Worm (Caenorhabditis elegans) whole organism, young adult: ENCODE measurements around the gene exc-14.

ENCODE experiments used
- B0336.3 ChIP-seq: fragments of 200-800 bp; sonication (Bioruptor generic); IDR thresholded peaks from 2 replicates; pipeline ENCODE4 v1.3.6; 2022; ENCODE audit warnings: missing genetic modification characterization, missing compliant biosample characterization
- D2030.7 ChIP-seq: fragments of 200-800 bp; sonication (Bioruptor generic); IDR thresholded peaks from 2 replicates; pipeline ENCODE4 v1.3.6; 2022; ENCODE audit warnings: missing genetic modification reagents, missing genetic modification characterization, missing compliant biosample characterization
- F10E7.11 ChIP-seq: sonication (generic microtip); optimal IDR thresholded peaks from 2 replicates; lab custom pipeline; 2017; ENCODE audit warnings: mild to moderate bottlenecking, missing genetic modification characterization, moderate library complexity, missing compliant biosample characterization
- F33H1.4 ChIP-seq: fragments of 200-800 bp; sonication (Bioruptor generic); IDR thresholded peaks from 2 replicates; pipeline ENCODE4 v1.3.6; 2022; ENCODE audit warnings: missing genetic modification reagents, missing genetic modification characterization, missing compliant biosample characterization
- F49E8.2 ChIP-seq: sonication (generic microtip); optimal IDR thresholded peaks from 3 replicates; lab custom pipeline; 2017; ENCODE audit warnings: missing genetic modification characterization, mild to moderate bottlenecking, missing compliant biosample characterization, antibody characterized with exemption, moderate library complexity; ENCODE audit not compliant: insufficient read depth
- F57A8.1 ChIP-seq: fragments of 200-800 bp; sonication (Bioruptor generic); optimal IDR thresholded peaks from 2 replicates; lab custom pipeline; 2018; ENCODE audit warnings: mild to moderate bottlenecking, missing genetic modification characterization, moderate library complexity, missing compliant biosample characterization
- K12H6.12 ChIP-seq: fragments of 200-800 bp; sonication (Bioruptor generic); optimal IDR thresholded peaks from 2 replicates; lab custom pipeline; 2018; ENCODE audit warnings: mild to moderate bottlenecking, missing genetic modification characterization, missing compliant biosample characterization
- Y53F4B.3 ChIP-seq: fragments of 200-800 bp; sonication (Bioruptor generic); IDR thresholded peaks from 2 replicates; pipeline ENCODE4 v1.3.6; 2022; ENCODE audit warnings: missing genetic modification reagents, missing genetic modification characterization, missing compliant biosample characterization
- ama-1 ChIP-seq, 3 experiments: fragments of 150-350 bp in 1 of 3; sonication (generic microtip) in 2 of 3; optimal IDR thresholded peaks; 2 replicates each; lab custom pipeline; 2014 to 2018; ENCODE audit warnings: missing biosample characterization in 2 of 3, missing genetic modification characterization in 2 of 3, missing genetic modification reagents in 2 of 3
- athp-1 ChIP-seq: sonication (generic microtip); optimal IDR thresholded peaks from 2 replicates; lab custom pipeline; 2017; ENCODE audit warnings: mild to moderate bottlenecking, missing genetic modification characterization, missing compliant biosample characterization
- ceh-100 ChIP-seq: fragments of 200-800 bp; sonication (Bioruptor generic); IDR thresholded peaks from 2 replicates; pipeline ENCODE4 v1.3.6; 2022; ENCODE audit warnings: missing genetic modification reagents, missing genetic modification characterization, missing compliant biosample characterization
- ceh-91 ChIP-seq: fragments of 200-800 bp; sonication (Bioruptor generic); IDR thresholded peaks from 2 replicates; pipeline ENCODE4 v1.3.6; 2022; ENCODE audit warnings: missing genetic modification reagents, missing genetic modification characterization, missing compliant biosample characterization
- die-1 ChIP-seq: sonication (generic microtip); optimal IDR thresholded peaks from 2 replicates; lab custom pipeline; 2016; ENCODE audit warnings: missing genotype, mild to moderate bottlenecking, missing genetic modification characterization, missing compliant biosample characterization
- egl-18 ChIP-seq: fragments of 200-800 bp; sonication (Bioruptor generic); IDR thresholded peaks from 2 replicates; pipeline ENCODE4 v1.3.6; 2022; ENCODE audit warnings: missing genetic modification reagents, missing genetic modification characterization, missing compliant biosample characterization
- hmg-20 ChIP-seq: fragments of 200-800 bp; sonication (Bioruptor generic); IDR thresholded peaks from 2 replicates; pipeline ENCODE4 v1.3.6; 2022; ENCODE audit warnings: missing genetic modification reagents, missing genetic modification characterization, missing compliant biosample characterization
- lin-35 ChIP-seq, 3 experiments: fragments of 150-350 bp in 2 of 3; sonication (generic microtip) in 1 of 3; optimal IDR thresholded peaks; 2 replicates each; lab custom pipeline; 2014 to 2018; ENCODE audit warnings: missing biosample characterization in 3 of 3, missing genetic modification characterization in 3 of 3, missing genetic modification reagents in 3 of 3
- lir-1 ChIP-seq: fragments of 200-800 bp; sonication (Bioruptor generic); conservative IDR thresholded peaks from 2 replicates; pipeline ENCODE4 v1.3.6; 2022; ENCODE audit warnings: missing genetic modification reagents, missing genetic modification characterization, missing compliant biosample characterization
- madf-3 ChIP-seq: fragments of 200-800 bp; sonication (Bioruptor generic); IDR thresholded peaks from 2 replicates; pipeline ENCODE4 v1.3.6; 2022; ENCODE audit warnings: missing genetic modification reagents, missing genetic modification characterization, missing compliant biosample characterization
- mcd-1 ChIP-seq: fragments of 200-800 bp; sonication (Bioruptor generic); IDR thresholded peaks from 2 replicates; pipeline ENCODE4 v1.3.6; 2022; ENCODE audit warnings: missing genetic modification reagents, missing genetic modification characterization, missing compliant biosample characterization
- mxl-1 ChIP-seq: sonication (generic microtip); optimal IDR thresholded peaks from 2 replicates; lab custom pipeline; 2016; ENCODE audit warnings: missing genetic modification characterization, missing compliant biosample characterization
- nhr-80 ChIP-seq: sonication (generic microtip); optimal IDR thresholded peaks from 2 replicates; lab custom pipeline; 2016; ENCODE audit warnings: missing genetic modification characterization, missing compliant biosample characterization
- rcor-1 ChIP-seq: fragments of 200-800 bp; sonication (Bioruptor generic); IDR thresholded peaks from 2 replicates; pipeline ENCODE4 v1.3.6; 2022; ENCODE audit warnings: missing genetic modification reagents, missing genetic modification characterization, missing compliant biosample characterization
- sdz-38 ChIP-seq: sonication (generic microtip); optimal IDR thresholded peaks from 2 replicates; lab custom pipeline; 2016; ENCODE audit warnings: missing genotype, missing genetic modification characterization, missing compliant biosample characterization
- snpc-1.3 ChIP-seq: sonication (generic microtip); optimal IDR thresholded peaks from 2 replicates; lab custom pipeline; 2017; ENCODE audit warnings: missing genetic modification characterization, mild to moderate bottlenecking, missing compliant biosample characterization, antibody characterized with exemption, moderate library complexity, missing genotype, missing genetic modification reagents; ENCODE audit not compliant: insufficient read depth
- tlf-1 ChIP-seq: fragments of 200-800 bp; sonication (Bioruptor generic); optimal IDR thresholded peaks from 2 replicates; lab custom pipeline; 2018; ENCODE audit warnings: mild to moderate bottlenecking, missing genetic modification characterization, missing compliant biosample characterization
- unc-62 ChIP-seq: fragments of 150-350 bp; optimal IDR thresholded peaks from 2 replicates; lab custom pipeline; 2014; ENCODE audit warnings: missing biosample characterization, missing genetic modification reagents, missing genetic modification characterization
- xnd-1 ChIP-seq: sonication (generic microtip); optimal IDR thresholded peaks from 2 replicates; lab custom pipeline; 2016; ENCODE audit warnings: missing genotype, missing genetic modification reagents, missing genetic modification characterization, missing compliant biosample characterization

exc-14 gene

ce11 chrV:5016728-5017127 lies 29.3 kb downstream of the exc-14 start (continued):
- TF ChIP-seq ama-1 (optimal IDR thresholded peaks at IDR 0.05; lab: Kevin White, UChicago): no peak
- no peak for TF ChIP-seq ama-1 (GFP tag; optimal IDR thresholded peaks at IDR 0.05; lab: Kevin White, UChicago)
- TF ChIP-seq snpc-1.3 (tag; lab: Kevin White, UChicago): no peak
- TF ChIP-seq mcd-1: no peak
- TF ChIP-seq B0336.3 (GFP tag; lab: Robert Waterston, UW): no peak

ce11 chrV:5012193-5012853 lies 33.7 kb downstream of the exc-14 start, which contains the start of gene srr-6:
TSS of gene srr-6 (plus strand) at chrV:5012803.
- peak; percentile 59 for TF ChIP-seq unc-62 (GFP tag; lab: Kevin White, UChicago)
- TF ChIP-seq F49E8.2 (tag; lab: Kevin White, UChicago): no peak
- TF ChIP-seq nhr-80 (tag; lab: Kevin White, UChicago): peak; percentile 31

ce11 chrV:5001386-5001785 lies 44.6 kb downstream of the exc-14 start, which contains the start of gene srr-8:
TSS of gene srr-8 (plus strand) at chrV:5001686.
- no peak for TF ChIP-seq F10E7.11
- TF ChIP-seq nhr-80 (tag; lab: Kevin White, UChicago): no peak
- no peak for TF ChIP-seq D2030.7 (GFP tag; lab: Robert Waterston, UW)
- no peak for TF ChIP-seq F33H1.4 (GFP tag; lab: Robert Waterston, UW)
- TF ChIP-seq athp-1 (tag; lab: Kevin White, UChicago): no peak
- no peak for TF ChIP-seq sdz-38
- no peak for TF ChIP-seq Y53F4B.3 (GFP tag; lab: Robert Waterston, UW)
- TF ChIP-seq K12H6.12: no peak
- no peak for TF ChIP-seq xnd-1 (tag; lab: Kevin White, UChicago)
- TF ChIP-seq F49E8.2 (tag; lab: Kevin White, UChicago): no peak
- TF ChIP-seq ceh-100 (GFP tag; lab: Robert Waterston, UW): no peak

ce11 chrV:5000406-5000805 lies 45.6 kb downstream of the exc-14 start, which contains the start of gene ugt-7:
TSS of gene ugt-7 (minus strand) at chrV:5000566.
- no peak for TF ChIP-seq F33H1.4 (GFP tag; lab: Robert Waterston, UW)
- TF ChIP-seq hmg-20 (GFP tag; lab: Robert Waterston, UW): no peak
- TF ChIP-seq rcor-1: no peak
- TF ChIP-seq madf-3: no peak
- peak; percentile 31 for TF ChIP-seq nhr-80 (tag; lab: Kevin White, UChicago)
- TF ChIP-seq sdz-38: no peak
- no peak for TF ChIP-seq egl-18

ce11 chrV:4995155-4995554 lies 50.8 kb downstream of the exc-14 start, which contains the start of gene ncx-9:
TSS of gene ncx-9 (minus strand) at chrV:4995255.
- TF ChIP-seq lin-35 (GFP tag; optimal IDR thresholded peaks at IDR 0.05; lab: Kevin White, UChicago) (no peak), lir-1 (GFP tag; lab: Robert Waterston, UW) (no peak), D2030.7 (GFP tag; lab: Robert Waterston, UW) (no peak), die-1 (tag; lab: Kevin White, UChicago) (no peak), F57A8.1 (no peak), mxl-1 (tag; lab: Kevin White, UChicago) (no peak), ceh-100 (GFP tag; lab: Robert Waterston, UW) (no peak), ceh-91 (GFP tag; lab: Robert Waterston, UW) (no peak), tlf-1 (GFP tag; lab: Kevin White, UChicago) (no peak)
